Fruit fly (Drosophila melanogaster): ENCODE measurements around the gene x16.

Gene x16

DNA sequence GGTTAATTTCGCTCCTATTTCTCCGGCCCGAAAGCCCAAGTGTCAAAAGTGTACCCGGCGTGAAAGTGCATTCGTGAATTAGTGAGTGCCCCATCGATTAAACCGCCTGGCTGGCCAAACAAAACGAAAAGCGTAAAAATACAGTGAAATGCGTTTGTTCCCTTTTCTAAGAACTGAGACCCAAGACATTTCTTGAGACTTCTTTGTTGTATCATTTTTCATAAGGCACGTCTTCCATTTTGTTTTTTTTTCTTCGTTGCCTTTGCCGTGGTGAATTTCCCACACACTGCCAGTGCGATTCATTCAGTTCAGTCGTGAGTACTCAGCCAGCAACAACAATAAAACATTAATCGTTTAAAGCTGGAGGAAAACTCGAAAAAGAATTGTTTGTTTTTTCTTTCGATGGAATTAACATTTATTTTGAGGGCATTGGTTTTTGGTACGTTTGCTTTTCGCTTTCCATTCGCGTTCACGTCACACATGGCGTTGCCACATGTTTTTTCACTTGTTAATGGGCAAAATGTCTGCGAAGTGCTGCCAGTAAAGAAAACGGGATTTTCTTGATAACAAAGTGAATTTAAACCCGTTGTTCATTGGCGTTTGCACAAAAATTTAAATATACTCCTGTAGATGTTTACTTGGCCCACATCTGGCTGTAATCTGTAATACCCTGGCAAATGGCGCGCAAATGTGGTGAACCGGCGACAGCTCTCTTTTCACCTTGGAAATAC, 1.5 kb upstream of the x16 start (continued):
- TF ChIP-seq CG2116 (GFP tag; optimal IDR thresholded peaks at IDR 0.05) (no peak), CG12769 (tag; optimal IDR thresholded peaks at IDR 0.05) (peak; percentile 50), dpn (GFP tag; optimal IDR thresholded peaks at IDR 0.05) (no peak), CG32767 (GFP tag; IDR thresholded peaks at IDR 0.05) (no peak), gfzf (GFP tag; optimal IDR thresholded peaks at IDR 0.05) (peak; percentile 19), phol (tag; optimal IDR thresholded peaks at IDR 0.05) (peak; percentile 71), Jarid2 (GFP tag; optimal IDR thresholded peaks at IDR 0.05) (no peak), CG2120 (GFP tag; optimal IDR thresholded peaks at IDR 0.05) (peak; percentile 7), CG8290 (GFP tag; optimal IDR thresholded peaks at IDR 0.05) (no peak), CG8290 (tag; optimal IDR thresholded peaks at IDR 0.05) (peak in 1 of 2 experiments; percentile 18), CG2889 (GFP tag; IDR thresholded peaks at IDR 0.05) (no peak), CG4404 (GFP tag; IDR thresholded peaks at IDR 0.05) (no peak), ind (GFP tag; optimal IDR thresholded peaks at IDR 0.05) (no peak), fd3F (GFP tag; optimal IDR thresholded peaks at IDR 0.05) (no peak), gce (GFP tag; IDR thresholded peaks at IDR 0.05) (no peak), stc (GFP tag; IDR thresholded peaks at IDR 0.05) (no peak), bsh (GFP tag; optimal IDR thresholded peaks at IDR 0.05) (peak in 1 of 2 experiments; percentile 7), Sin3A (optimal IDR thresholded peaks at IDR 0.05) (peak; percentile 19), CG7357 (GFP tag; IDR thresholded peaks at IDR 0.05) (no peak), Lim3 (GFP tag; IDR thresholded peaks at IDR 0.05) (no peak), dmrt11E (tag; optimal IDR thresholded peaks at IDR 0.05) (no peak), CG42726 (GFP tag; IDR thresholded peaks at IDR 0.05; ENCODE audit: partially characterized antibody) (no peak), Ets97D (GFP tag; optimal IDR thresholded peaks at IDR 0.05) (no peak), CG6683 (GFP tag; optimal IDR thresholded peaks at IDR 0.05) (no peak), CG12104 (GFP tag; optimal IDR thresholded peaks at IDR 0.05) (no peak), nmo (GFP tag; optimal IDR thresholded peaks at IDR 0.05) (no peak), nom (GFP tag; optimal IDR thresholded peaks at IDR 0.05) (peak; percentile 40), CG18764 (GFP tag; optimal IDR thresholded peaks at IDR 0.05) (no peak), HmgD (GFP tag; optimal IDR thresholded peaks at IDR 0.05) (no peak), insv (GFP tag; optimal IDR thresholded peaks at IDR 0.05) (peak in 1 of 2 experiments; percentile 26), Dip2 (GFP tag; IDR thresholded peaks at IDR 0.05) (no peak), dm (GFP tag; optimal IDR thresholded peaks at IDR 0.05) (no peak), mam (GFP tag; optimal IDR thresholded peaks at IDR 0.05) (no peak), YL-1 (GFP tag; optimal IDR thresholded peaks at IDR 0.05) (no peak), CG17186 (GFP tag; optimal IDR thresholded peaks at IDR 0.05) (peak; percentile 22), trem (tag; optimal IDR thresholded peaks at IDR 0.05) (peak; percentile 30), CG17385 (GFP tag; optimal IDR thresholded peaks at IDR 0.05) (no peak), E2f2 (GFP tag; IDR thresholded peaks at IDR 0.05) (0 out of 2 replicates have a peak, but pooled peaks have one; percentile 12), unpg (GFP tag; optimal IDR thresholded peaks at IDR 0.05) (no peak), twi (tag; optimal IDR thresholded peaks at IDR 0.05) (peak; percentile 87), CG10431 (GFP tag; optimal IDR thresholded peaks at IDR 0.05) (no peak), HLH3B (GFP tag; IDR thresholded peaks at IDR 0.05) (no peak), her (GFP tag; optimal IDR thresholded peaks at IDR 0.05) (no peak), btn (GFP tag; optimal IDR thresholded peaks at IDR 0.05) (no peak), Med (GFP tag) (peak; percentile 67), CG12391 (tag; optimal IDR thresholded peaks at IDR 0.05) (no peak), E2f1 (GFP tag; IDR thresholded peaks at IDR 0.05) (peak; percentile 35; the same call in 1 of the 2 replicates), CG17359 (tag; optimal IDR thresholded peaks at IDR 0.05) (peak; percentile 14), NK7.1 (GFP tag; optimal IDR thresholded peaks at IDR 0.05) (no peak), CG11695 (GFP tag; IDR thresholded peaks at IDR 0.05) (no peak)

All from whole organism, embryonic.